Fruit fly (Drosophila melanogaster): Measurements from ENCODE around the gene kto.

DNA sequence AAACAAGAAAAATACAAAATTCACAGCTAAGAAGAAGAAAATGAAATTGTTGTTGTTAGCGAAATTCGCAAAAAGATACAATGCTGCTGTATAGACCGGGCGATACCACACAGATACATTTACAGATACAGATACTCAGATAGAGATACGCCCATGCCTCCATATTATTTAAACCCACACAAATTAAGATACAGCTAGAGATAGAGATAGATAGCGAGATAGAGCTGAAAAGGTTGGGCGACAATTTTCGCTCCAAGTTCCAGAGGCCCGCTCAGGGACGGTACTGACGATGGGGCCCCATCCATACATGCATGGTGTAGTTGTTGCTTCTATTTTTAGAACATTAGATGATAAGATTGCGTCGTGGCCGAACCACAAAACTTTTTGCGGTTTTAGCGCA, 48.8 kb upstream of the kto start:
- no peak for TF ChIP-seq CG8301 (tag; optimal IDR thresholded peaks at IDR 0.05)
- TF ChIP-seq CG13204 (GFP tag; optimal IDR thresholded peaks at IDR 0.05): no peak
- no peak for TF ChIP-seq CG15710 (tag; optimal IDR thresholded peaks at IDR 0.05)
- no peak for TF ChIP-seq CG9948 (tag; optimal IDR thresholded peaks at IDR 0.05)
- no peak for TF ChIP-seq CG17806 (tag; optimal IDR thresholded peaks at IDR 0.05)
- TF ChIP-seq Ets98B (GFP tag; IDR thresholded peaks at IDR 0.05): no peak
